Worm (Caenorhabditis elegans): Measurements from ENCODE around the gene F16G10.11.

Gene F16G10.11

ce11 chrII:2393821-2394220, at the start of gene F16G10.11:
F16G10.11 (minus strand) TSS chrII:2393921.
- TF ChIP-seq ceh-24 (tag; optimal IDR thresholded peaks at IDR 0.05) (no peak), gmeb-2 (tag; optimal IDR thresholded peaks at IDR 0.05) (no peak), fax-1 (tag; optimal IDR thresholded peaks at IDR 0.05) (no peak), nhr-11 (tag; optimal IDR thresholded peaks at IDR 0.05) (no peak), lin-11 (tag; optimal IDR thresholded peaks at IDR 0.05) (no peak), C08G9.2 (tag; optimal IDR thresholded peaks at IDR 0.05) (no peak)

ce11 chrII:2442979-2443378, 49.3 kb upstream of the F16G10.11 start, which contains the start of gene vab-19:
vab-19 (plus strand) TSS chrII:2443279.
- no peak for TF ChIP-seq ceh-31 (tag; optimal IDR thresholded peaks at IDR 0.05)
- TF ChIP-seq unc-3 (GFP tag; conservative IDR thresholded peaks at IDR 0.05): no peak
- TF ChIP-seq unc-3 (tag; optimal IDR thresholded peaks at IDR 0.05): no peak
- TF ChIP-seq unc-42 (tag; optimal IDR thresholded peaks at IDR 0.05): no peak
- no peak for TF ChIP-seq pax-1 (tag; optimal IDR thresholded peaks at IDR 0.05)
- no peak for TF ChIP-seq ama-1 (optimal IDR thresholded peaks at IDR 0.05)
- TF ChIP-seq nhr-232 (tag; optimal IDR thresholded peaks at IDR 0.05): no peak
- no peak for TF ChIP-seq unc-86 (tag; optimal IDR thresholded peaks at IDR 0.05)
- no peak for TF ChIP-seq tbx-7 (tag; optimal IDR thresholded peaks at IDR 0.05)
- TF ChIP-seq ceh-34 (tag; optimal IDR thresholded peaks at IDR 0.05): no peak

ce11 chrII:2442243-2442642, 48.5 kb upstream of the F16G10.11 start:
- TF ChIP-seq ceh-18 (tag; optimal IDR thresholded peaks at IDR 0.05): no peak
- TF ChIP-seq sox-2 (GFP tag; IDR thresholded peaks at IDR 0.05): no peak
- TF ChIP-seq C38D4.7 (GFP tag; optimal IDR thresholded peaks at IDR 0.05): no peak
- TF ChIP-seq madf-2 (tag; optimal IDR thresholded peaks at IDR 0.05): no peak
- no peak for TF ChIP-seq pqm-1 (tag; optimal IDR thresholded peaks at IDR 0.05)
- TF ChIP-seq rnt-1 (tag; optimal IDR thresholded peaks at IDR 0.05): no peak
- TF ChIP-seq pag-3 (tag; optimal IDR thresholded peaks at IDR 0.05; ENCODE audit: borderline replicate concordance): no peak
- TF ChIP-seq nfya-1 (tag; optimal IDR thresholded peaks at IDR 0.05): no peak
- no peak for TF ChIP-seq C08G9.2 (tag; optimal IDR thresholded peaks at IDR 0.05)
- no peak for TF ChIP-seq syd-9 (tag; optimal IDR thresholded peaks at IDR 0.05)
- no peak for TF ChIP-seq dmd-4 (tag; optimal IDR thresholded peaks at IDR 0.05; ENCODE audit: borderline replicate concordance)
- TF ChIP-seq fax-1 (tag; optimal IDR thresholded peaks at IDR 0.05): no peak
- no peak for TF ChIP-seq eyg-1 (tag; optimal IDR thresholded peaks at IDR 0.05)
- no peak for TF ChIP-seq K09A11.1 (tag; optimal IDR thresholded peaks at IDR 0.05; ENCODE audit: insufficient read depth)

ce11 chrII:2440312-2440711, 46.6 kb upstream of the F16G10.11 start:
- TF ChIP-seq hlh-30 (tag; optimal IDR thresholded peaks at IDR 0.05; ENCODE audit: insufficient read depth) (no peak), hlh-8 (tag; optimal IDR thresholded peaks at IDR 0.05) (no peak), ceh-45 (GFP tag; IDR thresholded peaks at IDR 0.05) (no peak), tbx-2 (tag; optimal IDR thresholded peaks at IDR 0.05) (no peak), sox-2 (GFP tag; IDR thresholded peaks at IDR 0.05) (no peak), ceh-2 (tag; optimal IDR thresholded peaks at IDR 0.05) (no peak), C38D4.7 (GFP tag; optimal IDR thresholded peaks at IDR 0.05) (no peak), ceh-19 (GFP tag; optimal IDR thresholded peaks at IDR 0.05) (no peak), ets-4 (tag; optimal IDR thresholded peaks at IDR 0.05) (no peak)

- TF ChIP-seq elt-4 (tag; optimal IDR thresholded peaks at IDR 0.05) (no peak), unc-42 (tag; optimal IDR thresholded peaks at IDR 0.05) (no peak), fax-1 (tag; optimal IDR thresholded peaks at IDR 0.05) (no peak), zip-5 (tag; optimal IDR thresholded peaks at IDR 0.05) (no peak), lim-6 (tag; optimal IDR thresholded peaks at IDR 0.05) (no peak), nhr-232 (tag; optimal IDR thresholded peaks at IDR 0.05) (no peak), pax-1 (tag; optimal IDR thresholded peaks at IDR 0.05) (no peak), ttx-3 (tag; optimal IDR thresholded peaks at IDR 0.05) (no peak), K09A11.1 (tag; optimal IDR thresholded peaks at IDR 0.05; ENCODE audit: insufficient read depth) (no peak)
These were observed 45.2 kb upstream of the F16G10.11 start for ce11 chrII:2438944-2439343.
